Worm (Caenorhabditis elegans) whole organism, L3 larva: ENCODE data around the gene ndus-8.

Experiments used
- ama-1 ChIP-seq: fragments of 150-350 bp; optimal IDR thresholded peaks from 2 replicates; lab custom pipeline; 2018
- daf-12 ChIP-seq: fragments of 150-350 bp; optimal IDR thresholded peaks from 2 replicates; lab custom pipeline; 2014; ENCODE audit warnings: missing biosample characterization, missing genetic modification reagents, missing genetic modification characterization
- egl-27 ChIP-seq: sonication (generic microtip); optimal IDR thresholded peaks from 4 replicates; lab custom pipeline; 2017; ENCODE audit warnings: missing biosample characterization, missing genetic modification reagents, missing genetic modification characterization
- jun-1 ChIP-seq: fragments of 150-350 bp; optimal IDR thresholded peaks from 2 replicates; lab custom pipeline; 2014; ENCODE audit warnings: missing biosample characterization, missing genetic modification reagents, missing genetic modification characterization
- lin-15B ChIP-seq: fragments of 150-350 bp; optimal IDR thresholded peaks from 2 replicates; lab custom pipeline; 2014; ENCODE audit warnings: missing biosample characterization, missing genetic modification characterization
- mdl-1 ChIP-seq: fragments of 150-350 bp; optimal IDR thresholded peaks from 2 replicates; lab custom pipeline; 2014; ENCODE audit warnings: missing biosample characterization, missing genetic modification characterization
- nhr-12 ChIP-seq: fragments of 150-350 bp; optimal IDR thresholded peaks from 2 replicates; lab custom pipeline; 2014; ENCODE audit warnings: missing biosample characterization, missing genetic modification characterization
- nhr-237 ChIP-seq: fragments of 150-350 bp; optimal IDR thresholded peaks from 2 replicates; lab custom pipeline; 2014; ENCODE audit warnings: missing biosample characterization, missing genetic modification characterization
- nhr-77 ChIP-seq: fragments of 150-350 bp; optimal IDR thresholded peaks from 2 replicates; lab custom pipeline; 2014; ENCODE audit warnings: missing biosample characterization, missing genetic modification characterization
- pha-4 ChIP-seq: fragments of 150-350 bp; optimal IDR thresholded peaks from 2 replicates; lab custom pipeline; 2014; ENCODE audit warnings: missing biosample characterization, missing genetic modification reagents, missing genetic modification characterization
- tbx-2 ChIP-seq: sonication (generic microtip); optimal IDR thresholded peaks from 2 replicates; lab custom pipeline; 2016; ENCODE audit warnings: mild to moderate bottlenecking, missing genetic modification characterization, missing compliant biosample characterization
- unc-39 ChIP-seq: sonication (generic microtip); optimal IDR thresholded peaks from 4 replicates; lab custom pipeline; 2017; ENCODE audit warnings: missing biosample characterization, missing genetic modification characterization
- ztf-11 ChIP-seq: fragments of 150-350 bp; optimal IDR thresholded peaks from 2 replicates; lab custom pipeline; 2014; ENCODE audit warnings: missing biosample characterization, missing genetic modification characterization
- ztf-4 ChIP-seq: fragments of 150-350 bp; optimal IDR thresholded peaks from 2 replicates; lab custom pipeline; 2014; ENCODE audit warnings: missing biosample characterization, missing genetic modification characterization

DNA sequence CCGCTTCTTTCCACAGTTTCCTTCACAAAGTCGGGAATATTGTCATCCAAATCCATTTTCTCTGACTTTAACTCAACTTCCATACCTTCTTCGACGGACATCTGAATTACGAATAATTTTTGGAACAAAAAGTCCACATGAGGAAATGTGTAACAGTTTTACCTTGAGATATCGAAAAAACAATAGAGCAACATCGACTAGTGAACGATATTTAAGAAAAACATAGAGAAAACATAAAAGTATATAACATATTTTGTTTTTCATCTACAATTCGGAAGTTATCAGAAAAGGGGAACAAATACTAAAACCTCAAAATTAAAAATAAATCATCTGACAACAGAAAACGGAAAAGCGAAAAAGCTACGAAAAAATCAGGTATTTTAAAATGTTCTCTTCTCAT is 1.2 kb downstream of the ndus-8 start, which contains the start of gene adr-2:
- TF ChIP-seq ama-1 (lab: Kevin White, UChicago) (no peak), lin-15B (tag; lab: Kevin White, UChicago) (no peak), jun-1 (no peak), nhr-237 (tag; lab: Kevin White, UChicago) (no peak), pha-4 (tag; lab: Kevin White, UChicago) (no peak), nhr-77 (no peak), ztf-11 (tag; lab: Kevin White, UChicago) (no peak), mdl-1 (tag; lab: Kevin White, UChicago) (no peak), nhr-12 (tag; lab: Kevin White, UChicago) (no peak), unc-39 (tag; lab: Kevin White, UChicago) (no peak), daf-12 (no peak), tbx-2 (tag; lab: Kevin White, UChicago) (no peak), egl-27 (no peak), ztf-4 (tag; lab: Kevin White, UChicago) (no peak)
